Worm (Caenorhabditis elegans) whole organism, L1 larva: ENCODE results near the gene F35D11.1.

ENCODE experiments used
- ama-1 ChIP-seq: fragments of 150-350 bp; optimal IDR thresholded peaks from 2 replicates; lab custom pipeline; 2014
- unc-86 ChIP-seq: sonication (generic microtip); optimal IDR thresholded peaks from 2 replicates; lab custom pipeline; 2016; ENCODE audit warnings: missing genetic modification characterization, missing compliant biosample characterization

DNA sequence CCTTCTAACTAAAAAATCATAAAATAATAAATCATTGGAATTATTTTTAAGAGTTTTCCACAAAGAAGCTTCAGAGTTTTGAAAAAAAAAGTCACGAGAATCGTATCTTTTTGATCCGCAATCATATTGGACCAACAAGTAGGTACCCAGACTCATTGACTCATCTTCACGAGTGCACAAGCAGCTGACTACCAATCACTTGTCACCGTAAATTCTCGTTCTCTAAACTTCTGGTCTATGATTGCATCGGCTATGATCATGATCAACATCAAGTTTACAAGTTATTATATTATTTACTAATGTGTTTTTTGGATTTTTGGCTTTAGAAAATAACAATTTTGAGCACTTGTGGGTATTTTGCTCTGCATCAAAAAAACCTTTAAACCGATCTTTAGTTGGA is 49.5 kb downstream of the F35D11.1 start:
- TF ChIP-seq ama-1 (lab: Kevin White, UChicago) = no peak
- TF ChIP-seq unc-86 (tag; lab: Kevin White, UChicago) = no peak
